Worm (Caenorhabditis elegans) whole organism, L2 larva: ENCODE results near the gene clec-52.
A peak's percentile ranks its signal among the peaks of the same experiment; 100 is the strongest.

Experiments used
- C34F6.9 ChIP-seq: fragments of 150-350 bp; optimal IDR thresholded peaks from 2 replicates; lab custom pipeline; 2014; ENCODE audit warnings: missing biosample characterization, missing genetic modification characterization
- F13H6.1 ChIP-seq: sonication (generic microtip); optimal IDR thresholded peaks from 2 replicates; lab custom pipeline; 2016; ENCODE audit warnings: missing genetic modification characterization, missing compliant biosample characterization
- R02D3.7 ChIP-seq: fragments of 150-350 bp; optimal IDR thresholded peaks from 2 replicates; lab custom pipeline; 2014; ENCODE audit warnings: missing biosample characterization, missing genetic modification characterization
- Y55F3AM.14 ChIP-seq: fragments of 200-800 bp; sonication (Bioruptor generic); optimal IDR thresholded peaks from 2 replicates; lab custom pipeline; 2018; ENCODE audit warnings: mild to moderate bottlenecking, missing genetic modification characterization, missing compliant biosample characterization
- ZK546.5 ChIP-seq: sonication (generic microtip); optimal IDR thresholded peaks from 2 replicates; lab custom pipeline; 2017; ENCODE audit warnings: missing biosample characterization, missing genetic modification characterization
- alr-1 ChIP-seq: fragments of 150-350 bp; optimal IDR thresholded peaks from 2 replicates; lab custom pipeline; 2014; ENCODE audit warnings: missing biosample characterization, missing genetic modification characterization
- aly-2 ChIP-seq: fragments of 150-350 bp; optimal IDR thresholded peaks from 2 replicates; lab custom pipeline; 2014; ENCODE audit warnings: missing biosample characterization, missing genetic modification characterization
- ama-1 ChIP-seq: fragments of 150-350 bp; optimal IDR thresholded peaks from 2 replicates; lab custom pipeline; 2018; ENCODE audit warnings: inconsistent platforms
- blmp-1 ChIP-seq: sonication (generic microtip); optimal IDR thresholded peaks from 2 replicates; lab custom pipeline; 2017; ENCODE audit warnings: missing genetic modification characterization, mild to moderate bottlenecking, missing compliant biosample characterization, antibody characterized with exemption, moderate library complexity; ENCODE audit not compliant: insufficient read depth
- ceh-16 ChIP-seq: fragments of 150-350 bp; optimal IDR thresholded peaks from 2 replicates; lab custom pipeline; 2014; ENCODE audit warnings: missing biosample characterization, missing genetic modification characterization
- ceh-82 ChIP-seq: fragments of 150-350 bp; optimal IDR thresholded peaks from 2 replicates; lab custom pipeline; 2014; ENCODE audit warnings: missing biosample characterization, missing genetic modification characterization
- crh-2 ChIP-seq: sonication (generic microtip); optimal IDR thresholded peaks from 2 replicates; lab custom pipeline; 2017; ENCODE audit warnings: missing biosample characterization, missing genetic modification characterization
- dmd-4 ChIP-seq: sonication (generic microtip); optimal IDR thresholded peaks from 2 replicates; lab custom pipeline; 2017; ENCODE audit warnings: missing biosample characterization, missing genetic modification characterization
- egl-27 ChIP-seq: sonication (generic microtip); optimal IDR thresholded peaks from 3 replicates; lab custom pipeline; 2017; ENCODE audit warnings: missing biosample characterization, missing genetic modification reagents, missing genetic modification characterization
- elt-1 ChIP-seq: fragments of 150-350 bp; optimal IDR thresholded peaks from 2 replicates; lab custom pipeline; 2014; ENCODE audit warnings: missing biosample characterization, missing genetic modification characterization
- elt-3 ChIP-seq: sonication (generic microtip); optimal IDR thresholded peaks from 2 replicates; lab custom pipeline; 2017; ENCODE audit warnings: missing biosample characterization, missing genetic modification characterization
- fos-1 ChIP-seq: fragments of 150-350 bp; optimal IDR thresholded peaks from 2 replicates; lab custom pipeline; 2014; ENCODE audit warnings: missing biosample characterization, missing genetic modification characterization
- gmeb-1 ChIP-seq: fragments of 150-350 bp; optimal IDR thresholded peaks from 2 replicates; lab custom pipeline; 2014; ENCODE audit warnings: missing biosample characterization, missing genetic modification characterization
- lin-11 ChIP-seq: fragments of 150-350 bp; sonication (generic microtip); optimal IDR thresholded peaks from 2 replicates; lab custom pipeline; 2014; ENCODE audit warnings: missing biosample characterization, missing genetic modification characterization, inconsistent platforms, mixed read lengths
- lin-39 ChIP-seq: fragments of 150-350 bp; optimal IDR thresholded peaks from 2 replicates; lab custom pipeline; 2014; ENCODE audit warnings: missing biosample characterization, missing genetic modification reagents, missing genetic modification characterization
- lsy-2 ChIP-seq, 2 experiments: fragments of 150-350 bp in 1 of 2; sonication (generic microtip) in 1 of 2; optimal IDR thresholded peaks; 2 replicates each; lab custom pipeline; 2014 to 2017; ENCODE audit warnings: missing biosample characterization in 2 of 2, missing genetic modification characterization in 2 of 2
- mbf-1 ChIP-seq: sonication (generic microtip); optimal IDR thresholded peaks from 2 replicates; lab custom pipeline; 2017; ENCODE audit warnings: missing biosample characterization, missing genetic modification characterization
- mdl-1 ChIP-seq, 2 experiments: fragments of 150-350 bp in 1 of 2; sonication (generic microtip) in 1 of 2; optimal IDR thresholded peaks; 2 replicates each; lab custom pipeline; 2017; ENCODE audit warnings: missing biosample characterization in 2 of 2, missing genetic modification characterization in 2 of 2
- nhr-10 ChIP-seq: sonication (generic microtip); optimal IDR thresholded peaks from 2 replicates; lab custom pipeline; 2017; ENCODE audit warnings: missing biosample characterization, missing genetic modification characterization
- nhr-11 ChIP-seq: fragments of 150-350 bp; optimal IDR thresholded peaks from 2 replicates; lab custom pipeline; 2014; ENCODE audit warnings: missing biosample characterization, missing genetic modification characterization
- nhr-129 ChIP-seq: fragments of 150-350 bp; optimal IDR thresholded peaks from 2 replicates; lab custom pipeline; 2014; ENCODE audit warnings: missing biosample characterization, missing genetic modification characterization
- nhr-21 ChIP-seq: fragments of 150-350 bp; optimal IDR thresholded peaks from 2 replicates; lab custom pipeline; 2014; ENCODE audit warnings: missing biosample characterization, missing genetic modification characterization
- nhr-23 ChIP-seq: fragments of 150-350 bp; optimal IDR thresholded peaks from 2 replicates; lab custom pipeline; 2014; ENCODE audit warnings: missing biosample characterization, missing genetic modification reagents, missing genetic modification characterization
- nhr-237 ChIP-seq: fragments of 150-350 bp; optimal IDR thresholded peaks from 2 replicates; lab custom pipeline; 2014; ENCODE audit warnings: missing biosample characterization, missing genetic modification characterization
- nhr-25 ChIP-seq: fragments of 150-350 bp; sonication (generic microtip); optimal IDR thresholded peaks from 3 replicates; lab custom pipeline; 2014; ENCODE audit warnings: missing biosample characterization, missing genetic modification characterization
- nhr-6 ChIP-seq: fragments of 150-350 bp; optimal IDR thresholded peaks from 2 replicates; lab custom pipeline; 2014; ENCODE audit warnings: missing biosample characterization, missing genetic modification characterization
- peb-1 ChIP-seq: fragments of 150-350 bp; optimal IDR thresholded peaks from 2 replicates; lab custom pipeline; 2014; ENCODE audit warnings: missing biosample characterization, missing genetic modification characterization
- sem-4 ChIP-seq: fragments of 150-350 bp; optimal IDR thresholded peaks from 2 replicates; lab custom pipeline; 2014; ENCODE audit warnings: missing biosample characterization, missing genetic modification reagents, missing genetic modification characterization
- skn-1 ChIP-seq: sonication (generic microtip); optimal IDR thresholded peaks from 2 replicates; lab custom pipeline; 2017; ENCODE audit warnings: missing biosample characterization, missing genetic modification characterization
- sma-3 ChIP-seq: sonication (generic microtip); optimal IDR thresholded peaks from 2 replicates; lab custom pipeline; 2016; ENCODE audit warnings: missing genetic modification reagents, missing genetic modification characterization, missing compliant biosample characterization
- sma-9 ChIP-seq, 2 experiments: fragments of 150-350 bp in 1 of 2; sonication (generic microtip) in 1 of 2; optimal IDR thresholded peaks; 2 replicates each; lab custom pipeline; 2014 to 2016; ENCODE audit warnings: missing genetic modification characterization in 2 of 2, mild to moderate bottlenecking in 1 of 2, missing biosample characterization in 1 of 2, missing compliant biosample characterization in 1 of 2, missing genetic modification reagents in 1 of 2, moderate library complexity in 1 of 2
- snpc-4 ChIP-seq: fragments of 150-350 bp; optimal IDR thresholded peaks from 2 replicates; lab custom pipeline; 2014; ENCODE audit warnings: missing biosample characterization, missing genetic modification characterization
- unc-39 ChIP-seq: fragments of 150-350 bp; optimal IDR thresholded peaks from 2 replicates; lab custom pipeline; 2014; ENCODE audit warnings: missing biosample characterization, missing genetic modification characterization
- unc-55 ChIP-seq: fragments of 150-350 bp; sonication (generic microtip); optimal IDR thresholded peaks from 3 replicates; lab custom pipeline; 2014; ENCODE audit warnings: missing biosample characterization, missing genetic modification reagents, missing genetic modification characterization
- unc-62 ChIP-seq: fragments of 150-350 bp; optimal IDR thresholded peaks from 2 replicates; lab custom pipeline; 2014; ENCODE audit warnings: missing biosample characterization, missing genetic modification reagents, missing genetic modification characterization
- zag-1 ChIP-seq: fragments of 150-350 bp; optimal IDR thresholded peaks from 2 replicates; lab custom pipeline; 2014; ENCODE audit warnings: missing biosample characterization, missing genetic modification characterization
- ztf-1 ChIP-seq: fragments of 200-800 bp; sonication (Bioruptor generic); conservative IDR thresholded peaks from 2 replicates; pipeline ENCODE4 v1.3.6; 2022; ENCODE audit warnings: missing genetic modification characterization, missing compliant biosample characterization
- ztf-4 ChIP-seq: fragments of 150-350 bp; optimal IDR thresholded peaks from 2 replicates; lab custom pipeline; 2014; ENCODE audit warnings: missing biosample characterization, missing genetic modification characterization

clec-52 gene

ce11 chrIV:8138984-8139383, 29.6 kb downstream of the clec-52 start, which contains the start of gene pmk-3:
TSS of gene pmk-3 (plus strand) at chrIV:8139219.
- TF ChIP-seq lin-11 (no peak), ama-1 (lab: Kevin White, UChicago) (no peak), nhr-6 (tag; lab: Kevin White, UChicago) (no peak), peb-1 (tag; lab: Kevin White, UChicago) (no peak), unc-62 (GFP tag; lab: Kevin White, UChicago) (no peak), fos-1 (peak; percentile 96)

DNA sequence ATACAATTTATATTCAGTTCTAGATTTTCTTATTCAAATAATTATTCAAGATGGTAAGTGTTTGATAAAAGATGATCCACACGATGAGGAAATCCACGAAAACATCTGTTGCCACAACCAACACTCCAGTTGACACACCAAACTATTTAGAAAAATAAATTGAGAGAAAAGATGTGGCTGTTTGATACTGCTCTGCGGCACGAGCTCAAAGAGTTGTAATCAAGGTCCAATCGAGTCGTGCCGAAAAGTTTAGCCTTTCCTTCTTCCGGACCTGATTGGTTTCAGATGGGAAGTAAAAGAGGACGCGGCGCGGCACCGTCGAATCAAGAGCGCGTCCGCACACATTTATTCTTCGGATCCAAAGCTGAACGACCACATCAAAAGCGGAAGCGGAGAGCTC, 32.0 kb downstream of the clec-52 start:
- no peak for TF ChIP-seq lsy-2 (tag; optimal IDR thresholded peaks at IDR 0.05; lab: Kevin White, UChicago)
- TF ChIP-seq sma-3 (GFP tag; lab: Kevin White, UChicago) = no peak
- TF ChIP-seq C34F6.9 = no peak
- no peak for TF ChIP-seq nhr-11 (tag; lab: Kevin White, UChicago)
- TF ChIP-seq nhr-237 (tag; lab: Kevin White, UChicago) = no peak
- TF ChIP-seq zag-1 (tag; lab: Kevin White, UChicago) = no peak
- TF ChIP-seq mbf-1 = no peak
- TF ChIP-seq ztf-1 (GFP tag; lab: Robert Waterston, UW) = no peak
- no peak for TF ChIP-seq peb-1 (tag; lab: Kevin White, UChicago)
- no peak for TF ChIP-seq egl-27 (tag; lab: Kevin White, UChicago)
- no peak for TF ChIP-seq lin-39 (tag; lab: Kevin White, UChicago)
- no peak for TF ChIP-seq skn-1 (tag; lab: Kevin White, UChicago)

- TF ChIP-seq C34F6.9 = peak; percentile 81
- no peak for TF ChIP-seq zag-1 (tag; lab: Kevin White, UChicago)
- TF ChIP-seq lin-11 = peak; percentile 36
- peak; percentile 45 for TF ChIP-seq fos-1
- no peak for TF ChIP-seq blmp-1
- TF ChIP-seq lin-39 (tag; lab: Kevin White, UChicago) = no peak
- TF ChIP-seq nhr-237 (tag; lab: Kevin White, UChicago) = no peak
- TF ChIP-seq lsy-2 (tag; optimal IDR thresholded peaks at IDR 0.05; lab: Kevin White, UChicago) = peak in 1 of 2 experiments; percentile 69
- peak; percentile 80 for TF ChIP-seq nhr-129 (tag; lab: Kevin White, UChicago)
- TF ChIP-seq Y55F3AM.14 = no peak
- TF ChIP-seq nhr-25 (tag; lab: Kevin White, UChicago) = peak; percentile 20
- TF ChIP-seq sma-9 (GFP tag; optimal IDR thresholded peaks at IDR 0.05; lab: Kevin White, UChicago) = peak; percentile 6
- no peak for TF ChIP-seq sma-9 (tag; optimal IDR thresholded peaks at IDR 0.05; lab: Kevin White, UChicago)
- peak; percentile 58 for TF ChIP-seq crh-2 (tag; lab: Kevin White, UChicago)
- peak; percentile 76 for TF ChIP-seq unc-55
- peak; percentile 43 for TF ChIP-seq F13H6.1 (tag; lab: Kevin White, UChicago)
- TF ChIP-seq mdl-1 (tag; optimal IDR thresholded peaks at IDR 0.05; lab: Kevin White, UChicago) = peak in 1 of 2 experiments; percentile 44
Observed at ce11 chrIV:8136005-8136512, 32.5 kb downstream of the clec-52 start, which contains the start of the genes isp-1 and islo-1. TSS of gene isp-1 (minus strand) at chrIV:8136055. TSS of gene islo-1 (plus strand) at chrIV:8136389.

ce11 chrIV:8133536-8133935, 35.0 kb downstream of the clec-52 start, which contains the start of gene sph-1:
TSS of gene sph-1 (minus strand) at chrIV:8133558.
- TF ChIP-seq unc-55 (no peak), aly-2 (tag; lab: Kevin White, UChicago) (no peak), Y55F3AM.14 (no peak), nhr-25 (tag; lab: Kevin White, UChicago) (peak; percentile 25), unc-39 (tag; lab: Kevin White, UChicago) (no peak), ceh-16 (no peak), egl-27 (tag; lab: Kevin White, UChicago) (no peak), unc-62 (GFP tag; lab: Kevin White, UChicago) (no peak), nhr-6 (tag; lab: Kevin White, UChicago) (no peak), mbf-1 (no peak), F13H6.1 (tag; lab: Kevin White, UChicago) (peak; percentile 34), crh-2 (tag; lab: Kevin White, UChicago) (peak; percentile 61), ceh-82 (tag; lab: Kevin White, UChicago) (no peak), nhr-21 (tag; lab: Kevin White, UChicago) (peak; percentile 51), skn-1 (tag; lab: Kevin White, UChicago) (no peak), snpc-4 (tag; lab: Kevin White, UChicago) (no peak), blmp-1 (no peak), lsy-2 (tag; optimal IDR thresholded peaks at IDR 0.05; lab: Kevin White, UChicago) (peak in 1 of 2 experiments; percentile 31), dmd-4 (no peak), sma-9 (GFP tag; optimal IDR thresholded peaks at IDR 0.05; lab: Kevin White, UChicago) (peak; percentile 63), sma-9 (tag; optimal IDR thresholded peaks at IDR 0.05; lab: Kevin White, UChicago) (no peak), peb-1 (tag; lab: Kevin White, UChicago) (no peak), sem-4 (tag; lab: Kevin White, UChicago) (no peak), nhr-10 (tag; lab: Kevin White, UChicago) (no peak), elt-1 (tag; lab: Kevin White, UChicago) (no peak), nhr-23 (no peak), ztf-1 (GFP tag; lab: Robert Waterston, UW) (no peak), elt-3 (tag; lab: Kevin White, UChicago) (no peak), ZK546.5 (no peak), gmeb-1 (tag; lab: Kevin White, UChicago) (peak; percentile 36), fos-1 (peak; percentile 95), alr-1 (tag; lab: Kevin White, UChicago) (no peak), sma-3 (GFP tag; lab: Kevin White, UChicago) (peak; percentile 3), R02D3.7 (tag; lab: Kevin White, UChicago) (no peak), nhr-129 (tag; lab: Kevin White, UChicago) (peak; percentile 65), ztf-4 (tag; lab: Kevin White, UChicago) (peak; percentile 39), nhr-11 (tag; lab: Kevin White, UChicago) (no peak)
